Worm (Caenorhabditis elegans): ENCODE measurements around the gene aman-1.

- no peak for TF ChIP-seq med-1 (GFP tag; optimal IDR thresholded peaks at IDR 0.05; ENCODE audit: insufficient read depth)
- TF ChIP-seq ztf-23 (GFP tag; IDR thresholded peaks at IDR 0.05) = no peak
- TF ChIP-seq T22C8.4 (GFP tag; IDR thresholded peaks at IDR 0.05) = no peak
- TF ChIP-seq klf-2 (GFP tag; conservative IDR thresholded peaks at IDR 0.05) = no peak
- no peak for TF ChIP-seq flt-1 (GFP tag; IDR thresholded peaks at IDR 0.05)
- no peak for TF ChIP-seq cog-1 (tag; optimal IDR thresholded peaks at IDR 0.05)
These were observed 34.6 kb upstream of the aman-1 start for ce11 chrX:4698271-4698670.
